Worm (Caenorhabditis elegans) whole organism, young adult: Measurements from ENCODE around the gene F34H10.1.
A peak's percentile ranks its signal among the peaks of the same experiment; 100 is the strongest.

ENCODE experiments used
- B0035.1 ChIP-seq: sonication (generic microtip); optimal IDR thresholded peaks from 2 replicates; lab custom pipeline; 2016; ENCODE audit warnings: missing genetic modification characterization, mild to moderate bottlenecking, missing compliant biosample characterization, missing genotype, missing genetic modification reagents
- B0336.3 ChIP-seq: fragments of 200-800 bp; sonication (Bioruptor generic); IDR thresholded peaks from 2 replicates; pipeline ENCODE4 v1.3.6; 2022; ENCODE audit warnings: missing genetic modification characterization, missing compliant biosample characterization
- C06A6.2 ChIP-seq: fragments of 200-800 bp; sonication (Bioruptor generic); conservative IDR thresholded peaks from 2 replicates; pipeline ENCODE4 v1.3.6; 2022; ENCODE audit warnings: missing genetic modification characterization, missing compliant biosample characterization
- F10E7.11 ChIP-seq: sonication (generic microtip); optimal IDR thresholded peaks from 2 replicates; lab custom pipeline; 2017; ENCODE audit warnings: mild to moderate bottlenecking, missing genetic modification characterization, moderate library complexity, missing compliant biosample characterization
- F22D6.2 ChIP-seq: sonication (generic microtip); optimal IDR thresholded peaks from 2 replicates; lab custom pipeline; 2016; ENCODE audit warnings: mild to moderate bottlenecking, missing genetic modification characterization, missing compliant biosample characterization
- F23B12.7 ChIP-seq: sonication (generic microtip); optimal IDR thresholded peaks from 2 replicates; lab custom pipeline; 2017; ENCODE audit warnings: missing genetic modification characterization, mild to moderate bottlenecking, missing compliant biosample characterization, antibody characterized with exemption, moderate library complexity; ENCODE audit not compliant: insufficient read depth
- F39B2.1 ChIP-seq: fragments of 200-800 bp; sonication (Bioruptor generic); IDR thresholded peaks from 2 replicates; pipeline ENCODE4 v1.3.6; 2022; ENCODE audit warnings: missing genetic modification reagents, missing genetic modification characterization, missing compliant biosample characterization
- K12H6.12 ChIP-seq: fragments of 200-800 bp; sonication (Bioruptor generic); optimal IDR thresholded peaks from 2 replicates; lab custom pipeline; 2018; ENCODE audit warnings: mild to moderate bottlenecking, missing genetic modification characterization, missing compliant biosample characterization
- Y56A3A.18 ChIP-seq: fragments of 200-800 bp; sonication (Bioruptor generic); IDR thresholded peaks from 2 replicates; pipeline ENCODE4 v1.3.6; 2022; ENCODE audit warnings: missing genetic modification reagents, missing genetic modification characterization, missing compliant biosample characterization
- Y67H2A.10 ChIP-seq: fragments of 200-800 bp; sonication (Bioruptor generic); conservative IDR thresholded peaks from 2 replicates; pipeline ENCODE4 v1.3.6; 2022; ENCODE audit warnings: missing genetic modification reagents, missing genetic modification characterization, missing compliant biosample characterization
- Y79H2A.3 ChIP-seq: fragments of 200-800 bp; sonication (Bioruptor generic); conservative IDR thresholded peaks from 2 replicates; pipeline ENCODE4 v1.3.6; 2022; ENCODE audit warnings: missing genetic modification reagents, missing genetic modification characterization, missing compliant biosample characterization
- ama-1 ChIP-seq, 3 experiments: fragments of 150-350 bp in 1 of 3; sonication (generic microtip) in 2 of 3; optimal IDR thresholded peaks; 2 replicates each; lab custom pipeline; 2014 to 2018; ENCODE audit warnings: missing biosample characterization in 2 of 3, missing genetic modification characterization in 2 of 3, missing genetic modification reagents in 2 of 3
- attf-3 ChIP-seq: fragments of 200-800 bp; sonication (Bioruptor generic); conservative IDR thresholded peaks from 2 replicates; pipeline ENCODE4 v1.3.6; 2022; ENCODE audit warnings: missing genetic modification reagents, missing genetic modification characterization, missing compliant biosample characterization
- ccch-3 ChIP-seq: fragments of 200-800 bp; sonication (Bioruptor generic); optimal IDR thresholded peaks from 2 replicates; lab custom pipeline; 2018; ENCODE audit warnings: mild to moderate bottlenecking, missing genetic modification characterization, missing compliant biosample characterization
- ceh-27 ChIP-seq: fragments of 200-800 bp; sonication (Bioruptor generic); optimal IDR thresholded peaks from 2 replicates; lab custom pipeline; 2018; ENCODE audit warnings: mild to moderate bottlenecking, missing genetic modification characterization, moderate library complexity, missing compliant biosample characterization
- ceh-91 ChIP-seq: fragments of 200-800 bp; sonication (Bioruptor generic); IDR thresholded peaks from 2 replicates; pipeline ENCODE4 v1.3.6; 2022; ENCODE audit warnings: missing genetic modification reagents, missing genetic modification characterization, missing compliant biosample characterization
- dpl-1 ChIP-seq: fragments of 150-350 bp; optimal IDR thresholded peaks from 2 replicates; lab custom pipeline; 2014; ENCODE audit warnings: missing biosample characterization, missing genetic modification reagents, missing genetic modification characterization
- efl-1 ChIP-seq: fragments of 150-350 bp; optimal IDR thresholded peaks from 2 replicates; lab custom pipeline; 2014; ENCODE audit warnings: missing biosample characterization, missing genetic modification reagents, missing genetic modification characterization
- egl-18 ChIP-seq: fragments of 200-800 bp; sonication (Bioruptor generic); IDR thresholded peaks from 2 replicates; pipeline ENCODE4 v1.3.6; 2022; ENCODE audit warnings: missing genetic modification reagents, missing genetic modification characterization, missing compliant biosample characterization
- egl-44 ChIP-seq: fragments of 200-800 bp; sonication (Bioruptor generic); IDR thresholded peaks from 2 replicates; pipeline ENCODE4 v1.3.6; 2022; ENCODE audit warnings: missing genetic modification reagents, missing genetic modification characterization, missing compliant biosample characterization
- egrh-3 ChIP-seq: fragments of 200-800 bp; sonication (Bioruptor generic); IDR thresholded peaks from 2 replicates; pipeline ENCODE4 v1.3.6; 2022; ENCODE audit warnings: missing genetic modification reagents, missing genetic modification characterization, missing compliant biosample characterization
- fkh-3 ChIP-seq: sonication (generic microtip); optimal IDR thresholded peaks from 2 replicates; lab custom pipeline; 2016; ENCODE audit warnings: mild to moderate bottlenecking, missing genetic modification characterization, missing compliant biosample characterization
- gei-17 ChIP-seq: fragments of 200-800 bp; sonication (Bioruptor generic); optimal IDR thresholded peaks from 2 replicates; lab custom pipeline; 2018; ENCODE audit warnings: mild to moderate bottlenecking, missing genetic modification characterization, missing compliant biosample characterization
- him-1 ChIP-seq: sonication (generic microtip); optimal IDR thresholded peaks from 2 replicates; lab custom pipeline; 2016; ENCODE audit warnings: missing genotype, missing genetic modification reagents, missing genetic modification characterization, missing compliant biosample characterization
- hlh-12 ChIP-seq: sonication (generic microtip); optimal IDR thresholded peaks from 2 replicates; lab custom pipeline; 2016; ENCODE audit warnings: missing genetic modification characterization, missing compliant biosample characterization
- hlh-26 ChIP-seq: fragments of 200-800 bp; sonication (Bioruptor generic); conservative IDR thresholded peaks from 2 replicates; pipeline ENCODE4 v1.3.6; 2022; ENCODE audit warnings: missing genetic modification reagents, missing genetic modification characterization, missing compliant biosample characterization
- hmg-1.2 ChIP-seq: fragments of 200-800 bp; sonication (Bioruptor generic); IDR thresholded peaks from 2 replicates; pipeline ENCODE4 v1.3.6; 2022; ENCODE audit warnings: missing genetic modification reagents, missing genetic modification characterization, missing compliant biosample characterization
- let-526 ChIP-seq: fragments of 200-800 bp; sonication (Bioruptor generic); IDR thresholded peaks from 2 replicates; pipeline ENCODE4 v1.3.6; 2022; ENCODE audit warnings: missing genetic modification reagents, missing genetic modification characterization, missing compliant biosample characterization
- let-607 ChIP-seq, 2 experiments: fragments of 200-800 bp in 1 of 2; sonication (Bioruptor generic) in 1 of 2; sonication (generic microtip) in 1 of 2; optimal IDR thresholded peaks; 2 replicates each; lab custom pipeline; 2016 to 2018; ENCODE audit warnings: mild to moderate bottlenecking in 2 of 2, missing compliant biosample characterization in 2 of 2, missing genetic modification characterization in 2 of 2, moderate library complexity in 2 of 2, missing genotype in 1 of 2
- lin-35 ChIP-seq, 3 experiments: fragments of 150-350 bp in 2 of 3; sonication (generic microtip) in 1 of 3; optimal IDR thresholded peaks; 2 replicates each; lab custom pipeline; 2014 to 2018; ENCODE audit warnings: missing biosample characterization in 3 of 3, missing genetic modification characterization in 3 of 3, missing genetic modification reagents in 3 of 3
- lin-40 ChIP-seq: sonication (generic microtip); optimal IDR thresholded peaks from 2 replicates; lab custom pipeline; 2016; ENCODE audit warnings: missing genetic modification characterization, mild to moderate bottlenecking, missing compliant biosample characterization, missing genotype, missing genetic modification reagents
- lin-54 ChIP-seq: fragments of 200-800 bp; sonication (Bioruptor generic); optimal IDR thresholded peaks from 2 replicates; lab custom pipeline; 2018; ENCODE audit warnings: mild to moderate bottlenecking, missing genetic modification characterization, missing compliant biosample characterization
- madf-8 ChIP-seq: fragments of 200-800 bp; sonication (Bioruptor generic); conservative IDR thresholded peaks from 2 replicates; pipeline ENCODE4 v1.3.6; 2022; ENCODE audit warnings: missing genetic modification reagents, missing genetic modification characterization, missing compliant biosample characterization
- mcd-1 ChIP-seq: fragments of 200-800 bp; sonication (Bioruptor generic); IDR thresholded peaks from 2 replicates; pipeline ENCODE4 v1.3.6; 2022; ENCODE audit warnings: missing genetic modification reagents, missing genetic modification characterization, missing compliant biosample characterization
- nfya-2 ChIP-seq: fragments of 200-800 bp; sonication (Bioruptor generic); IDR thresholded peaks from 2 replicates; pipeline ENCODE4 v1.3.6; 2022; ENCODE audit warnings: missing genetic modification reagents, missing genetic modification characterization, missing compliant biosample characterization
- nhr-80 ChIP-seq: sonication (generic microtip); optimal IDR thresholded peaks from 2 replicates; lab custom pipeline; 2016; ENCODE audit warnings: missing genetic modification characterization, missing compliant biosample characterization
- rcor-1 ChIP-seq: fragments of 200-800 bp; sonication (Bioruptor generic); IDR thresholded peaks from 2 replicates; pipeline ENCODE4 v1.3.6; 2022; ENCODE audit warnings: missing genetic modification reagents, missing genetic modification characterization, missing compliant biosample characterization
- repo-1 ChIP-seq: sonication (generic microtip); optimal IDR thresholded peaks from 2 replicates; lab custom pipeline; 2017; ENCODE audit warnings: mild to moderate bottlenecking, missing genetic modification characterization, missing compliant biosample characterization
- rpc-1 ChIP-seq, 2 experiments: fragments of 150-350 bp in 1 of 2; sonication (generic microtip) in 1 of 2; optimal IDR thresholded peaks; 2 replicates each; lab custom pipeline; 2014 to 2018; ENCODE audit warnings: missing biosample characterization in 1 of 2, missing genetic modification characterization in 1 of 2, missing genetic modification reagents in 1 of 2, missing genotype in 1 of 2
- sea-2 ChIP-seq: fragments of 200-800 bp; sonication (Bioruptor generic); IDR thresholded peaks from 2 replicates; pipeline ENCODE4 v1.3.6; 2022; ENCODE audit warnings: missing genetic modification characterization, missing compliant biosample characterization
- snpc-1.1 ChIP-seq: sonication (generic microtip); optimal IDR thresholded peaks from 2 replicates; lab custom pipeline; 2017; ENCODE audit warnings: missing genetic modification characterization, mild to moderate bottlenecking, missing compliant biosample characterization, antibody characterized with exemption, moderate library complexity, missing genotype, missing genetic modification reagents; ENCODE audit not compliant: insufficient read depth
- unc-130 ChIP-seq: sonication (generic microtip); optimal IDR thresholded peaks from 2 replicates; lab custom pipeline; 2016; ENCODE audit warnings: missing genetic modification reagents, missing genetic modification characterization, missing compliant biosample characterization
- xnd-1 ChIP-seq: sonication (generic microtip); optimal IDR thresholded peaks from 2 replicates; lab custom pipeline; 2016; ENCODE audit warnings: missing genotype, missing genetic modification reagents, missing genetic modification characterization, missing compliant biosample characterization
- zfh-2 ChIP-seq: fragments of 200-800 bp; sonication (Bioruptor generic); conservative IDR thresholded peaks from 2 replicates; pipeline ENCODE4 v1.3.6; 2022; ENCODE audit warnings: missing genetic modification reagents, missing genetic modification characterization, missing compliant biosample characterization
- zim-3 ChIP-seq: sonication (generic microtip); optimal IDR thresholded peaks from 2 replicates; lab custom pipeline; 2017; ENCODE audit warnings: mild to moderate bottlenecking, missing genetic modification characterization, moderate library complexity, missing compliant biosample characterization
- ztf-22 ChIP-seq: fragments of 200-800 bp; sonication (Bioruptor generic); optimal IDR thresholded peaks from 2 replicates; lab custom pipeline; 2018; ENCODE audit warnings: mild to moderate bottlenecking, missing genetic modification characterization, moderate library complexity, missing compliant biosample characterization

The F34H10.1 gene

ce11 chrX:9637137-9637536, 11.2 kb downstream of the F34H10.1 start:
- TF ChIP-seq nhr-80 (peak; percentile 38), sea-2 (0 out of 2 replicates have a peak, but pooled peaks have one; percentile 18), zfh-2 (GFP tag; lab: Robert Waterston, UW) (peak; percentile 86), him-1 (no peak), attf-3 (GFP tag; lab: Robert Waterston, UW) (no peak), hmg-1.2 (GFP tag; lab: Robert Waterston, UW) (peak; percentile 10; the same call in 1 of the 2 replicates), egl-44 (no peak)

- TF ChIP-seq repo-1, result no peak
- TF ChIP-seq B0035.1 (tag; lab: Kevin White, UChicago), result peak; percentile 47
- TF ChIP-seq hlh-26 (GFP tag; lab: Robert Waterston, UW), result no peak
- peak; percentile 89 for TF ChIP-seq Y56A3A.18 (GFP tag; lab: Robert Waterston, UW)
- peak; percentile 40; the same call in 1 of the 2 replicates for TF ChIP-seq mcd-1
- no peak for TF ChIP-seq ztf-22 (GFP tag; lab: Kevin White, UChicago)
- TF ChIP-seq F22D6.2, result no peak
- TF ChIP-seq rcor-1 (GFP tag; lab: Robert Waterston, UW), result peak; percentile 73
- peak; percentile 37 for TF ChIP-seq ceh-27 (GFP tag; lab: Kevin White, UChicago)
- peak; percentile 45 for TF ChIP-seq lin-54
- TF ChIP-seq fkh-3 (tag; lab: Kevin White, UChicago), result no peak
- peak; percentile 92 for TF ChIP-seq rpc-1 (optimal IDR thresholded peaks at IDR 0.05; lab: Kevin White, UChicago)
- TF ChIP-seq rpc-1 (tag; optimal IDR thresholded peaks at IDR 0.05; lab: Kevin White, UChicago), result peak; percentile 99
- peak; percentile 11 for TF ChIP-seq ccch-3 (GFP tag; lab: Kevin White, UChicago)
- TF ChIP-seq hmg-1.2 (GFP tag; lab: Robert Waterston, UW), result peak; percentile 73
- peak; percentile 36; the same call in 1 of the 2 replicates for TF ChIP-seq egrh-3 (GFP tag; lab: Robert Waterston, UW)
- TF ChIP-seq him-1, result peak; percentile 91
- no peak for TF ChIP-seq Y67H2A.10 (GFP tag; lab: Robert Waterston, UW)
- peak in 1 of 3 experiments; percentile 68 for TF ChIP-seq lin-35 (GFP tag; optimal IDR thresholded peaks at IDR 0.05; lab: Kevin White, UChicago)
- no peak for TF ChIP-seq C06A6.2 (GFP tag; lab: Robert Waterston, UW)
- no peak for TF ChIP-seq xnd-1 (tag; lab: Kevin White, UChicago)
- TF ChIP-seq unc-130 (GFP tag; lab: Kevin White, UChicago), result no peak
- peak; percentile 11 for TF ChIP-seq F23B12.7 (tag; lab: Kevin White, UChicago)
- peak; percentile 69 for TF ChIP-seq zim-3 (tag; lab: Kevin White, UChicago)
- TF ChIP-seq nfya-2 (GFP tag; lab: Robert Waterston, UW), result no peak
- TF ChIP-seq gei-17 (GFP tag; lab: Kevin White, UChicago), result peak; percentile 14
- peak; percentile 50 for TF ChIP-seq lin-40 (tag; lab: Kevin White, UChicago)
- no peak for TF ChIP-seq ama-1 (optimal IDR thresholded peaks at IDR 0.05; lab: Kevin White, UChicago)
- TF ChIP-seq ama-1 (GFP tag; optimal IDR thresholded peaks at IDR 0.05; lab: Kevin White, UChicago), result peak in 1 of 2 experiments; percentile 95
- peak; percentile 18 for TF ChIP-seq F10E7.11
- no peak for TF ChIP-seq madf-8 (GFP tag; lab: Robert Waterston, UW)
- TF ChIP-seq zfh-2 (GFP tag; lab: Robert Waterston, UW), result no peak
- TF ChIP-seq let-526, result no peak
- 0 out of 2 replicates have a peak, but pooled peaks have one; percentile 28 for TF ChIP-seq Y79H2A.3 (GFP tag; lab: Robert Waterston, UW)
- no peak for TF ChIP-seq snpc-1.1 (tag; lab: Kevin White, UChicago)
- TF ChIP-seq F39B2.1 (GFP tag; lab: Robert Waterston, UW), result no peak
- TF ChIP-seq ceh-91 (GFP tag; lab: Robert Waterston, UW), result no peak
- peak; percentile 35 for TF ChIP-seq K12H6.12 (tag; lab: Kevin White, UChicago)
- no peak for TF ChIP-seq egl-18 (GFP tag; lab: Robert Waterston, UW)
- peak; percentile 14 to 57 for TF ChIP-seq let-607 (tag; optimal IDR thresholded peaks at IDR 0.05; lab: Kevin White, UChicago)
- no peak for TF ChIP-seq dpl-1 (GFP tag; lab: Kevin White, UChicago)
- TF ChIP-seq B0336.3 (GFP tag; lab: Robert Waterston, UW), result no peak
- no peak for TF ChIP-seq efl-1 (GFP tag; lab: Kevin White, UChicago)
- peak; percentile 72 for TF ChIP-seq hlh-12 (tag; lab: Kevin White, UChicago)
Measured at ce11 chrX:9637700-9638099, 11.8 kb downstream of the F34H10.1 start.
